Worm (Caenorhabditis elegans): ENCODE data around the gene Y42A5A.5.

DNA sequence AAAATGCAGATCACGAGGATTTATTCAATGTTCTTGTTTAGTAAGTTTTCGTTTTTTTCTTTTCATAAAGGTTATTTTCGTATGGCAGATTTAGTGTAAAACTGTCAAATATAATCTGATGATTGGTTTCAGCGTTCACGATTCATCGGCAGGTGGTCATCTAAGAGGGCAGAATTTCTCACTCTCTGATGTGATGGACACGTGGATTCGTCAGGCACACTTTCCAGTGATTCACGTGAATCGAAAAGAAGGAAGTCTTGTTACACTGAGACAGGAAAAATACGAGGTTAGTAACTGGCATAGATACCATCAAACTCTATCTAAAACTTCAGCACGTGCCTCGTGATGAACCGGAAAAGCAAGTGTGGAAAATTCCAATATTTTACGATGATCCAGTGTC is 14.8 kb downstream of the Y42A5A.5 start:
- no peak for TF ChIP-seq daf-12 (tag; optimal IDR thresholded peaks at IDR 0.05)
- no peak for TF ChIP-seq ZK546.5 (tag; optimal IDR thresholded peaks at IDR 0.05)
- no peak for TF ChIP-seq F26F4.8 (GFP tag; conservative IDR thresholded peaks at IDR 0.05)
- no peak for TF ChIP-seq aly-2 (tag; optimal IDR thresholded peaks at IDR 0.05)
- TF ChIP-seq mep-1 (tag; optimal IDR thresholded peaks at IDR 0.05): no peak
- TF ChIP-seq nhr-10 (tag; optimal IDR thresholded peaks at IDR 0.05): no peak
- no peak for TF ChIP-seq snpc-4 (tag; optimal IDR thresholded peaks at IDR 0.05)
